Worm (Caenorhabditis elegans) whole organism, late embryonic: ENCODE results near the gene taf-7.1.

Experiments
- ama-1 ChIP-seq: fragments of 150-350 bp; optimal IDR thresholded peaks from 2 replicates; lab custom pipeline; 2014
- ceh-6 ChIP-seq: fragments of 200-800 bp; sonication (Bioruptor generic); optimal IDR thresholded peaks from 2 replicates; lab custom pipeline; 2018; ENCODE audit warnings: mild to moderate bottlenecking, missing genetic modification characterization, missing compliant biosample characterization
- dmd-4 ChIP-seq: sonication (generic microtip); optimal IDR thresholded peaks from 2 replicates; lab custom pipeline; 2016; ENCODE audit warnings: borderline replicate concordance, missing genetic modification characterization, missing compliant biosample characterization
- fkh-6 ChIP-seq: sonication (generic microtip); optimal IDR thresholded peaks from 2 replicates; lab custom pipeline; 2016; ENCODE audit warnings: missing genetic modification characterization, missing compliant biosample characterization
- pha-4 ChIP-seq: fragments of 150-350 bp; optimal IDR thresholded peaks from 2 replicates; lab custom pipeline; 2018; ENCODE audit warnings: missing biosample characterization, missing genetic modification reagents, missing genetic modification characterization
- syd-9 ChIP-seq: sonication (generic microtip); optimal IDR thresholded peaks from 2 replicates; lab custom pipeline; 2016; ENCODE audit warnings: mild to moderate bottlenecking, missing genetic modification characterization, moderate library complexity, missing compliant biosample characterization
- ztf-16 ChIP-seq: sonication (generic microtip); optimal IDR thresholded peaks from 2 replicates; lab custom pipeline; 2017; ENCODE audit warnings: missing genetic modification characterization, missing compliant biosample characterization

DNA sequence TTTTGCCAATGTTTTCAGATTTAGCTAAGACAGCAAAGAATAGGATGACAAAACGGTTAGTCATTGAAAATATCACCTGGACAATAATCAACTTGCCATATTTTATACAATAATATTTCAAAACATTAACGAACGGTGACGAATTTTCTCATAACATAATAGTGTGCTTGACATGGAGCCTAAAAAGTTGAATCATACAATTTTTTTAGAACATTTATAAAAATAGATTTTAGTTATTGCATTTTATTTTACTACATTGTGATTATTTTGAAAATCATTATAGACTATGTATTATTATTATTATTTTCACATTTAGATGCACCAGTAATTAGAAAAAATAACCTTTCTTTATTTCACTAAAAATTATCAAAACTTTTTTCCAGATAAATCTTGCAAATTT is 11.3 kb upstream of the taf-7.1 start, which contains the start of gene F54F7.9:
- no peak for TF ChIP-seq syd-9
- no peak for TF ChIP-seq ama-1 (lab: Kevin White, UChicago)
- no peak for TF ChIP-seq ceh-6
- TF ChIP-seq pha-4 (tag; lab: Kevin White, UChicago), result no peak
- no peak for TF ChIP-seq dmd-4
- TF ChIP-seq fkh-6 (tag; lab: Kevin White, UChicago), result no peak
- no peak for TF ChIP-seq ztf-16 (tag; lab: Kevin White, UChicago)
